Worm (Caenorhabditis elegans): Measurements from ENCODE around the gene C35B8.3.

The C35B8.3 gene

ce11 chrX:9213873-9214341, at the start of gene C35B8.3 (continued):
- TF ChIP-seq lsy-2 (tag; optimal IDR thresholded peaks at IDR 0.05) (peak in 1 of 2 experiments; percentile 47), nhr-71 (tag; optimal IDR thresholded peaks at IDR 0.05) (peak; percentile 72), dpl-1 (GFP tag; optimal IDR thresholded peaks at IDR 0.05) (peak in 1 of 3 experiments; percentile 6), lin-14 (GFP tag; optimal IDR thresholded peaks at IDR 0.05) (peak; percentile 70), efl-1 (optimal IDR thresholded peaks at IDR 0.05) (no peak), efl-1 (GFP tag; optimal IDR thresholded peaks at IDR 0.05 in 1 of 2) (peak in 1 of 2 experiments; percentile 91), lin-35 (GFP tag; optimal IDR thresholded peaks at IDR 0.05) (peak in 1 of 2 experiments; percentile 79), lin-13 (GFP tag; optimal IDR thresholded peaks at IDR 0.05) (no peak), nhr-47 (tag; optimal IDR thresholded peaks at IDR 0.05) (no peak), nhr-28 (tag; optimal IDR thresholded peaks at IDR 0.05) (no peak), jun-1 (tag; optimal IDR thresholded peaks at IDR 0.05) (peak; percentile 20), unc-86 (tag; optimal IDR thresholded peaks at IDR 0.05) (no peak), aha-1 (tag; optimal IDR thresholded peaks at IDR 0.05) (no peak), mdl-1 (tag; optimal IDR thresholded peaks at IDR 0.05) (peak in 1 of 2 experiments; percentile 88), ceh-63 (GFP tag; optimal IDR thresholded peaks at IDR 0.05) (no peak), skn-1 (tag; optimal IDR thresholded peaks at IDR 0.05) (peak; percentile 23), snpc-4 (tag; optimal IDR thresholded peaks at IDR 0.05) (no peak), ceh-90 (tag; optimal IDR thresholded peaks at IDR 0.05) (no peak), nhr-85 (tag) (peak; percentile 91), fkh-8 (tag; optimal IDR thresholded peaks at IDR 0.05) (no peak), lin-15B (tag; optimal IDR thresholded peaks at IDR 0.05) (no peak), C04F5.9 (tag; optimal IDR thresholded peaks at IDR 0.05) (no peak), tlp-1 (tag; optimal IDR thresholded peaks at IDR 0.05) (no peak), unc-98 (GFP tag; IDR thresholded peaks at IDR 0.05) (no peak), ceh-8 (GFP tag; optimal IDR thresholded peaks at IDR 0.05) (no peak), C16A3.4 (tag; optimal IDR thresholded peaks at IDR 0.05) (peak; percentile 40), ztf-11 (tag; optimal IDR thresholded peaks at IDR 0.05) (no peak), dsc-1 (tag; optimal IDR thresholded peaks at IDR 0.05) (no peak), hlh-4 (tag; optimal IDR thresholded peaks at IDR 0.05) (no peak), lin-39 (tag; optimal IDR thresholded peaks at IDR 0.05) (no peak), elt-2 (tag; optimal IDR thresholded peaks at IDR 0.05) (peak; percentile 81), hpl-2 (GFP tag; optimal IDR thresholded peaks at IDR 0.05) (no peak)

DNA sequence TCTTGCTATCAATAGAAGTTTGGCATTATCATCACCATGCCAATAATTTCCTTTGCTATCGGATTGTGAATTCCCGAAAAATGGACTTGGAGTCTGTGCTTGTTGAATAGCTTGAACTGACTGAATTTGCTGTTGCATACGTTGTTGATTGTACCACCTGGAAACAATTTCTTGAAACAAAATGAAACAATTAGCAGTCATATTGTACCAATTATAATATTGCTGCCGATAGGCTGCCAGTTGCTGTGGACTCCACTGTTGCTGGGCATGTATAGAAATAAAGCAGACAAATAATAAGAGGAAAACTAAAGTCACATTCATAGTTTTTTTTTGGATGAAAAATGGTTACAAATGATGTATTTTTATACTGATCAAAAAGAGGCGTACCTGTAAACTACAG, 46.8 kb upstream of the C35B8.3 start, which contains the start of gene B0563.10:
TSS of gene B0563.10 (minus strand) at position 325 of the 400 bp plus-strand sequence.
- TF ChIP-seq mef-2 (tag; optimal IDR thresholded peaks at IDR 0.05): no peak
- TF ChIP-seq nhr-28 (tag; optimal IDR thresholded peaks at IDR 0.05): no peak
- no peak for TF ChIP-seq pag-3 (tag; optimal IDR thresholded peaks at IDR 0.05; ENCODE audit: borderline replicate concordance, insufficient read depth)
- no peak for TF ChIP-seq efl-3 (GFP tag; optimal IDR thresholded peaks at IDR 0.05)
- no peak for TF ChIP-seq egl-27 (tag; optimal IDR thresholded peaks at IDR 0.05)
- no peak for TF ChIP-seq snpc-4 (tag; optimal IDR thresholded peaks at IDR 0.05)
- peak; percentile 96 for TF ChIP-seq dsc-1 (tag; optimal IDR thresholded peaks at IDR 0.05)
- peak; percentile 96 for TF ChIP-seq fkh-4 (tag; optimal IDR thresholded peaks at IDR 0.05; ENCODE audit: borderline replicate concordance)
- TF ChIP-seq swsn-7 (tag; optimal IDR thresholded peaks at IDR 0.05): no peak
- no peak for TF ChIP-seq ceh-90 (tag; optimal IDR thresholded peaks at IDR 0.05)
- TF ChIP-seq nhr-12 (tag; optimal IDR thresholded peaks at IDR 0.05): no peak
- TF ChIP-seq zip-4 (GFP tag; optimal IDR thresholded peaks at IDR 0.05): no peak
- no peak for TF ChIP-seq nhr-20 (tag; optimal IDR thresholded peaks at IDR 0.05)
- TF ChIP-seq mab-9 (GFP tag; IDR thresholded peaks at IDR 0.05): no peak
- TF ChIP-seq ceh-63 (GFP tag; optimal IDR thresholded peaks at IDR 0.05): no peak
- TF ChIP-seq unc-30 (tag; optimal IDR thresholded peaks at IDR 0.05): no peak
- no peak for TF ChIP-seq nhr-84 (tag; optimal IDR thresholded peaks at IDR 0.05)
